Worm (Caenorhabditis elegans) whole organism, late embryonic: Measurements from ENCODE around the gene ida-1.

ENCODE experiments used
- hlh-13 ChIP-seq: fragments of 200-800 bp; sonication (Bioruptor generic); optimal IDR thresholded peaks from 2 replicates; lab custom pipeline; 2018; ENCODE audit warnings: mild to moderate bottlenecking, missing genetic modification characterization, missing compliant biosample characterization
- hlh-6 ChIP-seq: sonication (generic microtip); optimal IDR thresholded peaks from 2 replicates; lab custom pipeline; 2016; ENCODE audit warnings: missing genotype, missing genetic modification characterization, missing compliant biosample characterization
- hlh-8 ChIP-seq: sonication (generic microtip); optimal IDR thresholded peaks from 2 replicates; lab custom pipeline; 2016; ENCODE audit warnings: missing genotype, missing genetic modification characterization, missing compliant biosample characterization
- pha-2 ChIP-seq: sonication (generic microtip); optimal IDR thresholded peaks from 2 replicates; lab custom pipeline; 2017; ENCODE audit warnings: mild to moderate bottlenecking, missing genetic modification characterization, missing compliant biosample characterization

ce11 chrIII:5714984-5715454 is 40.3 kb upstream of the ida-1 start:
- TF ChIP-seq hlh-8 (tag; lab: Kevin White, UChicago), result no peak
- TF ChIP-seq hlh-6, result no peak
- TF ChIP-seq pha-2 (tag; lab: Kevin White, UChicago), result no peak
- TF ChIP-seq hlh-13, result no peak
